Worm (Caenorhabditis elegans) whole organism, late embryonic: Measurements from ENCODE around the gene lab-2.

Experiments used
- C08G9.2 ChIP-seq: sonication (generic microtip); optimal IDR thresholded peaks from 2 replicates; lab custom pipeline; 2016; ENCODE audit warnings: mild to moderate bottlenecking, missing genetic modification characterization, moderate library complexity, missing compliant biosample characterization
- F13H6.1 ChIP-seq: sonication (generic microtip); optimal IDR thresholded peaks from 2 replicates; lab custom pipeline; 2016; ENCODE audit warnings: missing genetic modification characterization, missing compliant biosample characterization
- K02D7.2 ChIP-seq: sonication (generic microtip); optimal IDR thresholded peaks from 2 replicates; lab custom pipeline; 2017; ENCODE audit warnings: mild to moderate bottlenecking, missing genetic modification characterization, missing compliant biosample characterization
- Y22D7AL.16 ChIP-seq: sonication (generic microtip); optimal IDR thresholded peaks from 2 replicates; lab custom pipeline; 2016; ENCODE audit warnings: missing genetic modification characterization, missing compliant biosample characterization
- ama-1 ChIP-seq: fragments of 150-350 bp; optimal IDR thresholded peaks from 2 replicates; lab custom pipeline; 2014
- ceh-19 ChIP-seq: fragments of 200-800 bp; sonication (Bioruptor generic); optimal IDR thresholded peaks from 2 replicates; lab custom pipeline; 2018; ENCODE audit warnings: mild to moderate bottlenecking, missing genetic modification characterization, missing compliant biosample characterization
- ceh-2 ChIP-seq: sonication (generic microtip); optimal IDR thresholded peaks from 2 replicates; lab custom pipeline; 2016; ENCODE audit warnings: missing genotype, missing genetic modification characterization, missing compliant biosample characterization
- ceh-24 ChIP-seq: sonication (generic microtip); optimal IDR thresholded peaks from 2 replicates; lab custom pipeline; 2016; ENCODE audit warnings: mild to moderate bottlenecking, missing genetic modification characterization, missing compliant biosample characterization
- ceh-31 ChIP-seq: sonication (generic microtip); optimal IDR thresholded peaks from 2 replicates; lab custom pipeline; 2016; ENCODE audit warnings: missing genetic modification characterization, missing compliant biosample characterization
- ceh-45 ChIP-seq: fragments of 200-800 bp; sonication (Bioruptor generic); IDR thresholded peaks from 2 replicates; pipeline ENCODE4 v1.3.6; 2022; ENCODE audit warnings: missing genetic modification reagents, missing genetic modification characterization, missing compliant biosample characterization
- ceh-48 ChIP-seq: sonication (generic microtip); optimal IDR thresholded peaks from 2 replicates; lab custom pipeline; 2016; ENCODE audit warnings: missing genetic modification characterization, inconsistent platforms, missing compliant biosample characterization
- ceh-9 ChIP-seq: sonication (generic microtip); optimal IDR thresholded peaks from 2 replicates; lab custom pipeline; 2016; ENCODE audit warnings: mild to moderate bottlenecking, missing genetic modification characterization, inconsistent platforms, missing compliant biosample characterization
- dmd-4 ChIP-seq: sonication (generic microtip); optimal IDR thresholded peaks from 2 replicates; lab custom pipeline; 2016; ENCODE audit warnings: borderline replicate concordance, missing genetic modification characterization, missing compliant biosample characterization
- elt-4 ChIP-seq: sonication (generic microtip); optimal IDR thresholded peaks from 2 replicates; lab custom pipeline; 2016; ENCODE audit warnings: missing genetic modification characterization, missing compliant biosample characterization
- fax-1 ChIP-seq: sonication (generic microtip); optimal IDR thresholded peaks from 2 replicates; lab custom pipeline; 2016; ENCODE audit warnings: missing genotype, missing genetic modification characterization, missing compliant biosample characterization
- hlh-30 ChIP-seq: sonication (generic microtip); optimal IDR thresholded peaks from 2 replicates; lab custom pipeline; 2017; ENCODE audit warnings: antibody characterized with exemption, missing genetic modification characterization, missing compliant biosample characterization; ENCODE audit not compliant: insufficient read depth
- hlh-6 ChIP-seq: sonication (generic microtip); optimal IDR thresholded peaks from 2 replicates; lab custom pipeline; 2016; ENCODE audit warnings: missing genotype, missing genetic modification characterization, missing compliant biosample characterization
- hlh-8 ChIP-seq: sonication (generic microtip); optimal IDR thresholded peaks from 2 replicates; lab custom pipeline; 2016; ENCODE audit warnings: missing genotype, missing genetic modification characterization, missing compliant biosample characterization
- lim-6 ChIP-seq: sonication (generic microtip); optimal IDR thresholded peaks from 2 replicates; lab custom pipeline; 2016; ENCODE audit warnings: missing genetic modification characterization, missing compliant biosample characterization
- mec-3 ChIP-seq: sonication (generic microtip); optimal IDR thresholded peaks from 2 replicates; lab custom pipeline; 2016; ENCODE audit warnings: borderline replicate concordance, missing genetic modification characterization, missing compliant biosample characterization
- nfya-1 ChIP-seq: sonication (generic microtip); optimal IDR thresholded peaks from 2 replicates; lab custom pipeline; 2017; ENCODE audit warnings: missing genetic modification characterization, mild to moderate bottlenecking, missing compliant biosample characterization, antibody characterized with exemption, moderate library complexity
- npax-4 ChIP-seq: sonication (generic microtip); optimal IDR thresholded peaks from 2 replicates; lab custom pipeline; 2016; ENCODE audit warnings: missing genetic modification characterization, missing compliant biosample characterization
- pag-3 ChIP-seq: sonication (generic microtip); optimal IDR thresholded peaks from 2 replicates; lab custom pipeline; 2016; ENCODE audit warnings: missing compliant biosample characterization, missing genetic modification characterization, borderline replicate concordance
- pax-1 ChIP-seq: fragments of 150-350 bp; optimal IDR thresholded peaks from 2 replicates; lab custom pipeline; 2014; ENCODE audit warnings: missing biosample characterization, missing genetic modification characterization
- pha-2 ChIP-seq: sonication (generic microtip); optimal IDR thresholded peaks from 2 replicates; lab custom pipeline; 2017; ENCODE audit warnings: mild to moderate bottlenecking, missing genetic modification characterization, missing compliant biosample characterization
- ref-2 ChIP-seq: sonication (generic microtip); optimal IDR thresholded peaks from 2 replicates; lab custom pipeline; 2016; ENCODE audit warnings: missing genetic modification characterization, missing compliant biosample characterization
- sdc-2 ChIP-seq: sonication (generic microtip); optimal IDR thresholded peaks from 2 replicates; lab custom pipeline; 2016; ENCODE audit warnings: missing genotype, missing genetic modification characterization, missing compliant biosample characterization
- sox-2 ChIP-seq: fragments of 200-800 bp; sonication (Bioruptor generic); IDR thresholded peaks from 2 replicates; pipeline ENCODE4 v1.3.6; 2022; ENCODE audit warnings: missing genetic modification reagents, missing genetic modification characterization, missing compliant biosample characterization
- sox-4 ChIP-seq: sonication (generic microtip); optimal IDR thresholded peaks from 2 replicates; lab custom pipeline; 2017; ENCODE audit warnings: mild to moderate bottlenecking, missing genetic modification characterization, inconsistent platforms, missing compliant biosample characterization
- tbx-2 ChIP-seq: sonication (generic microtip); optimal IDR thresholded peaks from 2 replicates; lab custom pipeline; 2016; ENCODE audit warnings: missing genetic modification characterization, missing compliant biosample characterization
- ttx-3 ChIP-seq: sonication (generic microtip); optimal IDR thresholded peaks from 2 replicates; lab custom pipeline; 2016; ENCODE audit warnings: missing genetic modification reagents, missing genetic modification characterization, missing compliant biosample characterization
- unc-3 ChIP-seq, 2 experiments: fragments of 200-800 bp in 1 of 2; sonication (Bioruptor generic) in 1 of 2; sonication (generic microtip) in 1 of 2; conservative IDR thresholded peaks in 1 of 2; optimal IDR thresholded peaks in 1 of 2; 2 replicates each; pipeline versions ENCODE4 v1.3.6 to Lab custom; 2016 to 2022; ENCODE audit warnings: missing compliant biosample characterization in 2 of 2, missing genetic modification characterization in 2 of 2, missing genetic modification reagents in 1 of 2
- unc-42 ChIP-seq: sonication (generic microtip); optimal IDR thresholded peaks from 2 replicates; lab custom pipeline; 2016; ENCODE audit warnings: missing genotype, missing genetic modification characterization, missing compliant biosample characterization
- zip-5 ChIP-seq: sonication (generic microtip); optimal IDR thresholded peaks from 2 replicates; lab custom pipeline; 2016; ENCODE audit warnings: missing genetic modification characterization, missing compliant biosample characterization

The lab-2 gene

ce11 chrIII:7374681-7375271 lies 45.4 kb upstream of the lab-2 start, which contains the start of gene mml-1:
Gene mml-1 (minus strand): TSS chrIII:7374731.
- peak; percentile 78 for TF ChIP-seq hlh-30 (tag; lab: Kevin White, UChicago)
- TF ChIP-seq npax-4 (tag; lab: Kevin White, UChicago) = no peak

ce11 chrIII:7373802-7374435 lies 44.5 kb upstream of the lab-2 start:
- TF ChIP-seq ceh-19 (GFP tag; lab: Kevin White, UChicago) (no peak), C08G9.2 (tag; lab: Kevin White, UChicago) (no peak), unc-3 (GFP tag; conservative IDR thresholded peaks at IDR 0.05; lab: Robert Waterston, UW) (no peak), unc-3 (tag; optimal IDR thresholded peaks at IDR 0.05; lab: Kevin White, UChicago) (no peak), zip-5 (tag; lab: Kevin White, UChicago) (no peak), K02D7.2 (no peak), F13H6.1 (no peak)

- TF ChIP-seq tbx-2 (tag; lab: Kevin White, UChicago) (no peak), pax-1 (no peak), sox-4 (tag; lab: Kevin White, UChicago) (no peak), ceh-48 (no peak), hlh-30 (tag; lab: Kevin White, UChicago) (no peak), mec-3 (no peak), ceh-45 (no peak), fax-1 (tag; lab: Kevin White, UChicago) (no peak), unc-42 (tag; lab: Kevin White, UChicago) (no peak), zip-5 (tag; lab: Kevin White, UChicago) (no peak), ama-1 (lab: Kevin White, UChicago) (no peak), sdc-2 (tag; lab: Kevin White, UChicago) (no peak), pha-2 (tag; lab: Kevin White, UChicago) (no peak), sox-2 (GFP tag; lab: Robert Waterston, UW) (no peak), ceh-9 (no peak), ttx-3 (tag; lab: Kevin White, UChicago) (no peak), ceh-19 (GFP tag; lab: Kevin White, UChicago) (no peak), ref-2 (no peak), ceh-2 (no peak), Y22D7AL.16 (tag; lab: Kevin White, UChicago) (no peak)
Observed at ce11 chrIII:7370569-7370968, 41.2 kb upstream of the lab-2 start.

- TF ChIP-seq lim-6 (tag; lab: Kevin White, UChicago) (no peak), hlh-6 (tag; lab: Kevin White, UChicago) (no peak), nfya-1 (tag; lab: Kevin White, UChicago) (no peak), pag-3 (tag; lab: Kevin White, UChicago) (no peak), hlh-8 (tag; lab: Kevin White, UChicago) (no peak), ceh-24 (tag; lab: Kevin White, UChicago) (no peak), dmd-4 (tag; lab: Kevin White, UChicago) (no peak), elt-4 (tag; lab: Kevin White, UChicago) (no peak), ceh-31 (tag; lab: Kevin White, UChicago) (no peak)
Observed at ce11 chrIII:7369394-7370024, 40.1 kb upstream of the lab-2 start.
